Worm (Caenorhabditis elegans) whole organism, late embryonic: ENCODE measurements around the gene F36G3.3.

Source experiments
- C38D4.7 ChIP-seq: fragments of 200-800 bp; sonication (Bioruptor generic); optimal IDR thresholded peaks from 2 replicates; lab custom pipeline; 2018; ENCODE audit warnings: mild to moderate bottlenecking, missing genetic modification characterization, moderate library complexity, missing compliant biosample characterization
- T23F11.4 ChIP-seq: fragments of 200-800 bp; sonication (Bioruptor generic); optimal IDR thresholded peaks from 2 replicates; lab custom pipeline; 2018; ENCODE audit warnings: mild to moderate bottlenecking, missing genetic modification characterization, missing compliant biosample characterization
- Y22D7AL.16 ChIP-seq: sonication (generic microtip); optimal IDR thresholded peaks from 2 replicates; lab custom pipeline; 2016; ENCODE audit warnings: missing genetic modification characterization, missing compliant biosample characterization
- ahr-1 ChIP-seq: sonication (generic microtip); optimal IDR thresholded peaks from 2 replicates; lab custom pipeline; 2016; ENCODE audit warnings: missing genetic modification characterization, missing compliant biosample characterization
- ama-1 ChIP-seq: fragments of 150-350 bp; optimal IDR thresholded peaks from 2 replicates; lab custom pipeline; 2014
- ceh-14 ChIP-seq: sonication (generic microtip); optimal IDR thresholded peaks from 2 replicates; lab custom pipeline; 2016; ENCODE audit warnings: missing genotype, missing genetic modification characterization, missing compliant biosample characterization
- ceh-18 ChIP-seq: sonication (generic microtip); optimal IDR thresholded peaks from 2 replicates; lab custom pipeline; 2016; ENCODE audit warnings: missing genetic modification characterization, missing compliant biosample characterization
- ceh-19 ChIP-seq: fragments of 200-800 bp; sonication (Bioruptor generic); optimal IDR thresholded peaks from 2 replicates; lab custom pipeline; 2018; ENCODE audit warnings: mild to moderate bottlenecking, missing genetic modification characterization, missing compliant biosample characterization
- ceh-2 ChIP-seq: sonication (generic microtip); optimal IDR thresholded peaks from 2 replicates; lab custom pipeline; 2016; ENCODE audit warnings: missing genotype, missing genetic modification characterization, missing compliant biosample characterization
- ceh-24 ChIP-seq: sonication (generic microtip); optimal IDR thresholded peaks from 2 replicates; lab custom pipeline; 2016; ENCODE audit warnings: mild to moderate bottlenecking, missing genetic modification characterization, missing compliant biosample characterization
- ceh-30 ChIP-seq: fragments of 150-350 bp; optimal IDR thresholded peaks from 2 replicates; lab custom pipeline; 2014; ENCODE audit warnings: missing biosample characterization, missing genetic modification characterization
- ceh-31 ChIP-seq: sonication (generic microtip); optimal IDR thresholded peaks from 2 replicates; lab custom pipeline; 2016; ENCODE audit warnings: missing genetic modification characterization, missing compliant biosample characterization
- ceh-34 ChIP-seq: sonication (generic microtip); optimal IDR thresholded peaks from 2 replicates; lab custom pipeline; 2016; ENCODE audit warnings: mild to moderate bottlenecking, missing genetic modification characterization, missing compliant biosample characterization
- ceh-45 ChIP-seq: fragments of 200-800 bp; sonication (Bioruptor generic); IDR thresholded peaks from 2 replicates; pipeline ENCODE4 v1.3.6; 2022; ENCODE audit warnings: missing genetic modification reagents, missing genetic modification characterization, missing compliant biosample characterization
- ceh-48 ChIP-seq: sonication (generic microtip); optimal IDR thresholded peaks from 2 replicates; lab custom pipeline; 2016; ENCODE audit warnings: missing genetic modification characterization, inconsistent platforms, missing compliant biosample characterization
- ceh-6 ChIP-seq: fragments of 200-800 bp; sonication (Bioruptor generic); optimal IDR thresholded peaks from 2 replicates; lab custom pipeline; 2018; ENCODE audit warnings: mild to moderate bottlenecking, missing genetic modification characterization, missing compliant biosample characterization
- ceh-9 ChIP-seq: sonication (generic microtip); optimal IDR thresholded peaks from 2 replicates; lab custom pipeline; 2016; ENCODE audit warnings: mild to moderate bottlenecking, missing genetic modification characterization, inconsistent platforms, missing compliant biosample characterization
- che-1 ChIP-seq: sonication (generic microtip); optimal IDR thresholded peaks from 2 replicates; lab custom pipeline; 2016; ENCODE audit warnings: mild to moderate bottlenecking, missing genetic modification characterization, missing compliant biosample characterization
- dmd-4 ChIP-seq: sonication (generic microtip); optimal IDR thresholded peaks from 2 replicates; lab custom pipeline; 2016; ENCODE audit warnings: borderline replicate concordance, missing genetic modification characterization, missing compliant biosample characterization
- dve-1 ChIP-seq: sonication (generic microtip); optimal IDR thresholded peaks from 2 replicates; lab custom pipeline; 2017; ENCODE audit warnings: antibody characterized with exemption, mild to moderate bottlenecking, missing genetic modification characterization, missing compliant biosample characterization
- ets-4 ChIP-seq: sonication (generic microtip); optimal IDR thresholded peaks from 2 replicates; lab custom pipeline; 2016; ENCODE audit warnings: missing genetic modification characterization, missing compliant biosample characterization
- fkh-10 ChIP-seq: fragments of 150-350 bp; optimal IDR thresholded peaks from 2 replicates; lab custom pipeline; 2014; ENCODE audit warnings: missing biosample characterization, missing genetic modification reagents, missing genetic modification characterization
- fkh-6 ChIP-seq: sonication (generic microtip); optimal IDR thresholded peaks from 2 replicates; lab custom pipeline; 2016; ENCODE audit warnings: missing genetic modification characterization, missing compliant biosample characterization
- hlh-15 ChIP-seq: sonication (generic microtip); optimal IDR thresholded peaks from 2 replicates; lab custom pipeline; 2016; ENCODE audit warnings: missing genetic modification characterization, missing compliant biosample characterization
- hlh-30 ChIP-seq: sonication (generic microtip); optimal IDR thresholded peaks from 2 replicates; lab custom pipeline; 2017; ENCODE audit warnings: antibody characterized with exemption, missing genetic modification characterization, missing compliant biosample characterization; ENCODE audit not compliant: insufficient read depth
- lim-6 ChIP-seq: sonication (generic microtip); optimal IDR thresholded peaks from 2 replicates; lab custom pipeline; 2016; ENCODE audit warnings: missing genetic modification characterization, missing compliant biosample characterization
- madf-2 ChIP-seq: sonication (generic microtip); optimal IDR thresholded peaks from 2 replicates; lab custom pipeline; 2017; ENCODE audit warnings: missing genetic modification characterization, missing compliant biosample characterization
- nfya-1 ChIP-seq: sonication (generic microtip); optimal IDR thresholded peaks from 2 replicates; lab custom pipeline; 2017; ENCODE audit warnings: missing genetic modification characterization, mild to moderate bottlenecking, missing compliant biosample characterization, antibody characterized with exemption, moderate library complexity
- nhr-11 ChIP-seq: fragments of 150-350 bp; optimal IDR thresholded peaks from 2 replicates; lab custom pipeline; 2014; ENCODE audit warnings: missing biosample characterization, missing genetic modification characterization
- nhr-232 ChIP-seq: sonication (generic microtip); optimal IDR thresholded peaks from 2 replicates; lab custom pipeline; 2016; ENCODE audit warnings: missing genetic modification characterization, missing compliant biosample characterization
- pag-3 ChIP-seq: sonication (generic microtip); optimal IDR thresholded peaks from 2 replicates; lab custom pipeline; 2016; ENCODE audit warnings: missing compliant biosample characterization, missing genetic modification characterization, borderline replicate concordance
- pat-9 ChIP-seq: fragments of 200-800 bp; sonication (Bioruptor generic); optimal IDR thresholded peaks from 2 replicates; lab custom pipeline; 2018; ENCODE audit warnings: mild to moderate bottlenecking, missing genetic modification characterization, moderate library complexity, missing compliant biosample characterization
- pax-1 ChIP-seq: fragments of 150-350 bp; optimal IDR thresholded peaks from 2 replicates; lab custom pipeline; 2014; ENCODE audit warnings: missing biosample characterization, missing genetic modification characterization
- pha-2 ChIP-seq: sonication (generic microtip); optimal IDR thresholded peaks from 2 replicates; lab custom pipeline; 2017; ENCODE audit warnings: mild to moderate bottlenecking, missing genetic modification characterization, missing compliant biosample characterization
- pros-1 ChIP-seq: fragments of 150-350 bp; optimal IDR thresholded peaks from 2 replicates; lab custom pipeline; 2014; ENCODE audit warnings: missing biosample characterization, missing genetic modification reagents, missing genetic modification characterization
- rnt-1 ChIP-seq: sonication (generic microtip); optimal IDR thresholded peaks from 2 replicates; lab custom pipeline; 2016; ENCODE audit warnings: missing genetic modification characterization, missing compliant biosample characterization
- sdc-2 ChIP-seq: sonication (generic microtip); optimal IDR thresholded peaks from 2 replicates; lab custom pipeline; 2016; ENCODE audit warnings: missing genotype, missing genetic modification characterization, missing compliant biosample characterization
- sox-2 ChIP-seq: fragments of 200-800 bp; sonication (Bioruptor generic); IDR thresholded peaks from 2 replicates; pipeline ENCODE4 v1.3.6; 2022; ENCODE audit warnings: missing genetic modification reagents, missing genetic modification characterization, missing compliant biosample characterization
- sox-4 ChIP-seq: sonication (generic microtip); optimal IDR thresholded peaks from 2 replicates; lab custom pipeline; 2017; ENCODE audit warnings: mild to moderate bottlenecking, missing genetic modification characterization, inconsistent platforms, missing compliant biosample characterization
- syd-9 ChIP-seq: sonication (generic microtip); optimal IDR thresholded peaks from 2 replicates; lab custom pipeline; 2016; ENCODE audit warnings: mild to moderate bottlenecking, missing genetic modification characterization, moderate library complexity, missing compliant biosample characterization
- ttx-3 ChIP-seq: sonication (generic microtip); optimal IDR thresholded peaks from 2 replicates; lab custom pipeline; 2016; ENCODE audit warnings: missing genetic modification reagents, missing genetic modification characterization, missing compliant biosample characterization
- unc-3 ChIP-seq, 2 experiments: fragments of 200-800 bp in 1 of 2; sonication (Bioruptor generic) in 1 of 2; sonication (generic microtip) in 1 of 2; conservative IDR thresholded peaks in 1 of 2; optimal IDR thresholded peaks in 1 of 2; 2 replicates each; pipeline versions ENCODE4 v1.3.6 to Lab custom; 2016 to 2022; ENCODE audit warnings: missing compliant biosample characterization in 2 of 2, missing genetic modification characterization in 2 of 2, missing genetic modification reagents in 1 of 2
- unc-42 ChIP-seq: sonication (generic microtip); optimal IDR thresholded peaks from 2 replicates; lab custom pipeline; 2016; ENCODE audit warnings: missing genotype, missing genetic modification characterization, missing compliant biosample characterization

Gene F36G3.3

ce11 chrX:9777481-9777880 is 21.2 kb upstream of the F36G3.3 start, which contains the start of gene T09B9.5:
TSS of gene T09B9.5 (plus strand) at chrX:9777781.
- no peak for TF ChIP-seq nhr-11
- TF ChIP-seq ets-4: no peak
- no peak for TF ChIP-seq ama-1 (lab: Kevin White, UChicago)
- no peak for TF ChIP-seq ceh-6 (GFP tag; lab: Kevin White, UChicago)
- TF ChIP-seq C38D4.7: no peak
- no peak for TF ChIP-seq ceh-24 (tag; lab: Kevin White, UChicago)
- TF ChIP-seq lim-6 (tag; lab: Kevin White, UChicago): no peak
- no peak for TF ChIP-seq ceh-2 (tag; lab: Kevin White, UChicago)
- no peak for TF ChIP-seq unc-42

DNA sequence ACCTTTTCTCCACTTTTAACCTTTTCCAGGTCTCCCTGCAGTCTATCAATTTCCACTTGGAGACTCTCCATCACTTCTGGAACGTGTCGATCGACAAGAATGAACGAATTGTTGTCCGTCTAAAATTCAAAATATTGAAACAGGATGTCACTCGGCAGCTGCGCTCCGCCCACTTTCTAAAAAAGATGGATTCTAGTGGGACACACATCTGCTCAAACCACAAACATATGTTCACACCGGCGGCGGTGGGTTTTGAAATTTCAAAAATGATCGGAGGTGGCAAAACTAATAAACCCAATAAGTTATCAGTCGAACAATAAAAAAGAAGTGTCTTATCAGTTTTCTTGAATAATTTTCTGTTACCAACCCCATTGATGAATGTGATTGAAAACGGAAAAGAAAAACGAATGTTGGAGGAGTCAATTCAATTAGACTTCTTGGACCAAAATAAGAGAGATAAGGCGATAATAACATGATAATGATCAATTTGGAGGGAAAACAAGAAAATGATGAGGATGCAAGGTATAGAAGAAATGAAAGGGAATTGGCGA is 16.2 kb upstream of the F36G3.3 start:
- no peak for TF ChIP-seq madf-2
- TF ChIP-seq dmd-4 (tag; lab: Kevin White, UChicago): no peak
- TF ChIP-seq pros-1 (tag; lab: Kevin White, UChicago): no peak
- TF ChIP-seq ceh-30 (tag; lab: Kevin White, UChicago): no peak
- TF ChIP-seq ceh-6 (GFP tag; lab: Kevin White, UChicago): no peak
- TF ChIP-seq sox-2 (GFP tag; lab: Robert Waterston, UW): no peak
- no peak for TF ChIP-seq pag-3 (tag; lab: Kevin White, UChicago)
- TF ChIP-seq nhr-232 (tag; lab: Kevin White, UChicago): no peak
- TF ChIP-seq ceh-45 (GFP tag; lab: Robert Waterston, UW): no peak
- TF ChIP-seq hlh-30 (tag; lab: Kevin White, UChicago): no peak
- no peak for TF ChIP-seq ama-1 (lab: Kevin White, UChicago)
- no peak for TF ChIP-seq ceh-31 (tag; lab: Kevin White, UChicago)
- no peak for TF ChIP-seq ceh-14 (tag; lab: Kevin White, UChicago)
- no peak for TF ChIP-seq pat-9 (tag; lab: Kevin White, UChicago)

ce11 chrX:9785865-9786264 is 12.8 kb upstream of the F36G3.3 start:
- TF ChIP-seq che-1 (no peak), ceh-48 (tag; lab: Kevin White, UChicago) (no peak), nfya-1 (no peak), lim-6 (tag; lab: Kevin White, UChicago) (no peak), syd-9 (tag; lab: Kevin White, UChicago) (no peak), ceh-34 (tag; lab: Kevin White, UChicago) (no peak)
- TF ChIP-seq, all 69 proteins: peak for 0

- TF ChIP-seq pat-9 (tag; lab: Kevin White, UChicago) (no peak), unc-42 (no peak), ceh-24 (tag; lab: Kevin White, UChicago) (no peak), rnt-1 (tag; lab: Kevin White, UChicago) (no peak), ceh-18 (no peak), Y22D7AL.16 (no peak), hlh-15 (tag; lab: Kevin White, UChicago) (no peak), nfya-1 (no peak)
These were observed 9.5 kb upstream of the F36G3.3 start, which contains the start of gene F36G3.1 for ce11 chrX:9789110-9789509. TSS of gene F36G3.1 (minus strand) at chrX:9789210.

DNA sequence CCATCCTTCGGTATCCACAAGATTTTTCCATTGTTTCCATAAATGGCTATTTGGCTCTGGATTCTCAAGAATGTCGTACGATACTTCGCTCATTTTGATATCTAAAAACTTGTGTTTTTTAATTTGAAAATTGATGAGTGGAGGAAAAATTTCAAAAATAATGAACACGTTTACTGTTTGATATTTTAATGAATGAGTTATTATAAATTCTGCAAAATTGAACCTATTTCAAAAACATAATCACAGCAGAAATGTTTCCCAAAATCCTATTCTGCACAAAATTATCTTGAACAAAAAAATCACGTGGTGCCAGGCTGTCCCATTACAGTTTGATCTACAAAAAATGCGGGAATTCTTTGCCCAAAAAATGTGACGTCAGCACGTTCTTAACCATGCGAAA is 4.5 kb upstream of the F36G3.3 start, which contains the start of gene F36G3.2:
F36G3.2 (minus strand) TSS at position 101 of the 400 bp plus-strand sequence.
- TF ChIP-seq nhr-11 (no peak), ceh-19 (GFP tag; lab: Kevin White, UChicago) (no peak), ahr-1 (tag; lab: Kevin White, UChicago) (no peak), fkh-10 (GFP tag; lab: Kevin White, UChicago) (no peak), ceh-18 (no peak), T23F11.4 (GFP tag; lab: Kevin White, UChicago) (no peak), unc-3 (GFP tag; conservative IDR thresholded peaks at IDR 0.05; lab: Robert Waterston, UW) (no peak), unc-3 (tag; optimal IDR thresholded peaks at IDR 0.05; lab: Kevin White, UChicago) (no peak), fkh-6 (tag; lab: Kevin White, UChicago) (no peak), ceh-6 (GFP tag; lab: Kevin White, UChicago) (no peak), sdc-2 (tag; lab: Kevin White, UChicago) (no peak), ttx-3 (tag; lab: Kevin White, UChicago) (no peak), pha-2 (tag; lab: Kevin White, UChicago) (no peak), ceh-9 (tag; lab: Kevin White, UChicago) (no peak), dve-1 (tag; lab: Kevin White, UChicago) (no peak), sox-4 (tag; lab: Kevin White, UChicago) (no peak), nfya-1 (no peak), dmd-4 (tag; lab: Kevin White, UChicago) (no peak), pax-1 (no peak), C38D4.7 (no peak)
